Fruit fly (Drosophila melanogaster): ENCODE measurements around the gene CG31103.

The CG31103 gene

DNA sequence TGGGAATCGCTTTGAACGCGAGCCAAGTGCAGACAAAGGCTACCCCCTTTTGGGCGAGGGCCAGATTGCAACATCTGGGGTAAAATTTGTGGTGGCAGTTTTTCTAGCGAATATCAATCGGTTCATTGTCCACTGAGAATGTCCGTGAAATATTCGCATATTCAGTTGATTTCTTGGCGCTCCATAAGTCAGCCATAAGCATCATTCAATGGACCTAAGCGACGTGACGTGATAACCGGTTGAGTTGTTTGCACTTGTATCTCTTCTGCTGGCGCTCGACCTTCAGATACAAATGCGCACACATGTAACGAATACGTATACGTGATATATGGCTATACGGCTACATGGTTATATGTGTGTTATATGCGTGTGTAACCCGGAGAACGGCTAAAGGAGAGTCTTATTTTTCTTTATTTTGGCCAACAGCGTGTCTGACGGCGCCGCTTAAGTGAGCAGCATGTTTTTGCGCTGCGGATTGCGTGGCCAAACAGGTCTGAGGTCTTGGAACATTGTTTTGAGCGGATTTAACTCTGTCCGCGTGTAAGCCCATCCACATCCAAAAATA, 13.6 kb upstream of the CG31103 start:
- TF ChIP-seq CG8478 (optimal IDR thresholded peaks at IDR 0.05) (no peak), CTCF (optimal IDR thresholded peaks at IDR 0.05) (no peak)

DNA sequence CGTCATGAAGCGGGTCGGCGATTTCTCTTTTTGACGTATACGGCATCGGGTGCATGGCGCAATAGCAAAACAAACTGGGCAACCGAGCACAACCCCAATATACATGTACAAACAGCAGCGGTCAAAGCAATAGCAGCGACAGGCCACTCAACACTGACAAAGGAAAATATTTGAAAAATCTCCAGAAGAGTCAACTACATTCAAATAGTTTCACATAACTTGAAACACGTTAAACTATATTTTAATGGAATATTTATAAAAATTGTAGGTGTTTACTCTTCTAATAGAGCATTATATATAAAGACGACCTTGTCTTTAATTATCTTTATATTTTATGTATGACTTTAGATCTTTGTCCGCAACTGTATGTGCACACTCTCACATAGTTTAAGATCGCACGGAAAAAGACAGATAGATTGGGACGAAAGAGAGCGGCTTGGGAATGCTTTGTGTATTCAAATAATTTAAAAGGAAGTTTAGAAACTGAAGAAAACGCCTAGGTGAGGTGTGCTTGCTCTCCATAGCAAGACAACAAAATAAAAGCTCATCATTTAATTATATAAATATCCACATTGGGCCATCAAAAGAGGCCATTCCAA, 11.6 kb upstream of the CG31103 start:
- TF ChIP-seq CTCF (optimal IDR thresholded peaks at IDR 0.05) (no peak), CG8478 (optimal IDR thresholded peaks at IDR 0.05) (no peak)

DNA sequence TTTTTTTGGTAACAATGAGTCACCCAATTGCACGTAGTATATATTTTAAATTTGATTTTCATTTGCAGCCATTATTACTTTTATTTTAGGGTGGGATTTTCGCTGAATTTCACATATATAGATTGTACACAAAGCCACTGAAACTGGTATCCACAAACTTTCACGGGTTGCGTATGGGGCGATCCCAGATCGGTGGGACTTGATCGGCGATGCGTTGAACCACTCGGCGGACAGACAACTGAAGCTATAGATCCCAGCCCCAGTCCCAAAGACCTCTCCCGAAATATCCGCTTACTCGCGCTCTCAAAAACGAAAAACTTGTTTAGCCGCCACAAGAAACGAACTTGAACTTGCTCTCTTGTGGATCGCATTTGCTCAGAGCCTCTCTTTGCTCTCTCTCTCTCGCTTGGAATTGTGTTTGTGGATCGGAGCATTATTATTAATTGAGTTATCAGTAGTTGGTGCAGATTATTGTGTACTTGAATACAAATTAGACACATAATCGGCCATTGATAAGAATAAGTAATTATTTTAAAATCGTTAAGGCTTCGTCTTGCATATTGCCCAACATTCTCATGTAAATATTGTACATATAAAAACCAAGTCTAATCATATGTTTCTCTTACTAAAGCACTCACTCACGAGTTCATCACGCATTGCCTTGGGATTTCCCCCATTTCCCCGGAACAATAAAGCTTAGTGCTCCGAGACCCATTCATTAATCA, 10.9 kb upstream of the CG31103 start, which contains the start of gene Cad96Ca:
Gene Cad96Ca, minus strand, starts transcription at position 242 of the 725 bp plus-strand sequence.
- no peak for TF ChIP-seq CG8478 (optimal IDR thresholded peaks at IDR 0.05)
- TF ChIP-seq CTCF (optimal IDR thresholded peaks at IDR 0.05), result no peak

DNA sequence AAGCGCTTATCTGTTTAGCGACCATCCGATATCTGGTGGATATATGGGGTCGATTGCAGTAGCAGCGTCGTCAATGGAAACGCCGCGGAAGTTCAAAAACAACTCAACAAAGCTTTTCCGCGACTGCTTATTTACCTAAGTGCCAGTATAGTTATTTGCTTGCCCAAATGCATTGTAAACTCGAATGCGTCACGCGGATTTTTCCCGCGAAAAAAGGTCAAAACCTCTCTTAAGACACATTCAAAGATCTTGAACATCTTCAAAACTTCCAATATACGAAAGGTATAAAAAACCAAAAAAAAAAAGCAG, 10.4 kb upstream of the CG31103 start:
- TF ChIP-seq CTCF (optimal IDR thresholded peaks at IDR 0.05) (no peak), CG8478 (optimal IDR thresholded peaks at IDR 0.05) (no peak)

DNA sequence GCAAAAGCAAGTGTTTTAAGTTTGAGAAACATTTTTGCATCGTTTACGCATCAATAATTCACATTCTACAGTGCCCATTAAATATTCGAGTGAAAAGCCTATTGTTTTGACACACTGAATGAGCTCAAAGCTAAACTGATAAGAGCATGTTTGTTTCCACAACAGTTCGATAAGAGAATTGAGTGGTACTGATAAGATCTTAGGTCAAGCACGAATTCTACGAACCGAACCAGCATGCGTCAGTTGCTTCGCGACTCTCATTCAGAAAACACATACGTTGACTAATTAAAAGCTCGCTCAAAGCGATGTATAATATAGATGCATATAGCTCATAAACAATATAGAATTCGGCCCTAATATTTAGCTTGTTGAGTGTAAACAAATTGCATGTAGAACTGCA, 9.9 kb upstream of the CG31103 start:
- no peak for TF ChIP-seq CG8478 (optimal IDR thresholded peaks at IDR 0.05)
- TF ChIP-seq CTCF (optimal IDR thresholded peaks at IDR 0.05), result no peak

DNA sequence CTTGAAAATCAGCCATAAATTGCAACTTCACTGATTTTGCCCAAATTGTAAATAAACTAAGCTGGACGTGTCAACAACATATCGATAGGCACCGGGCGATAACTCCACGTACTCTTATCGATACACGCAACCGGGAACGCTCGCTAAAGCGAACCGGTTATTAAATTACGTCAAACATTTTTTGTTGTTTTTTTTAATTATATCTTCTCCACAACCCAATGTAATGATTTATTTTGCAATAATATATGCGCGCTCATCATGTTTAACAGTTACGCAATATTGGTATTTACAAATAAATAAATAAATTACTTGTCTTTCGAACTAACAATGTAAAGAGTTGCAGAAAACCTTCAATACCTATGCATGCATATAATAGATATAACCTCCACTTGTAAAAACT, 4.0 kb upstream of the CG31103 start, which contains the start of gene Saysd1:
Gene Saysd1, minus strand, starts transcription at position 66 of the 400 bp plus-strand sequence.
- no peak for TF ChIP-seq CTCF (optimal IDR thresholded peaks at IDR 0.05)
- TF ChIP-seq CG8478 (optimal IDR thresholded peaks at IDR 0.05), result no peak

DNA sequence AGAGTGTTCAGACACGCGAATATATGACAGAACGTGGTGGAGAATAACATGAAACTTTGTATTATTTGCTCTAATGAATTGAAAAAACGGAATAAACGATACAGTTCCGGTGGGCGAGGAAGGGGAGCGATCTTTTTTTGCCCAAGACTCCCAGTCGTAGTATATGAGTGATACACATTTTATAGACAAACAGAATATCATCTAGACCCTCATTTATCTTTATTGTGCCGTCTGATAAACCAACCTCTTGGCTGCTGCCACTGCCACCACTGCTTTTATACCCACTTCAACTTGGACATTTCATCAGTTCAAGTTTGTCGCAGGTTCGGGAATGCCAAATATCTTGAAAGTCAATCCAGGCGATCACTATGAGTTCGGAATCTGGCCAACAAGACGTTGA, 3.1 kb upstream of the CG31103 start, which contains the start of gene CG31106:
Gene CG31106, plus strand, starts transcription at position 301 of the 400 bp plus-strand sequence.
- no peak for TF ChIP-seq CTCF (optimal IDR thresholded peaks at IDR 0.05)
- no peak for TF ChIP-seq CG8478 (optimal IDR thresholded peaks at IDR 0.05)

DNA sequence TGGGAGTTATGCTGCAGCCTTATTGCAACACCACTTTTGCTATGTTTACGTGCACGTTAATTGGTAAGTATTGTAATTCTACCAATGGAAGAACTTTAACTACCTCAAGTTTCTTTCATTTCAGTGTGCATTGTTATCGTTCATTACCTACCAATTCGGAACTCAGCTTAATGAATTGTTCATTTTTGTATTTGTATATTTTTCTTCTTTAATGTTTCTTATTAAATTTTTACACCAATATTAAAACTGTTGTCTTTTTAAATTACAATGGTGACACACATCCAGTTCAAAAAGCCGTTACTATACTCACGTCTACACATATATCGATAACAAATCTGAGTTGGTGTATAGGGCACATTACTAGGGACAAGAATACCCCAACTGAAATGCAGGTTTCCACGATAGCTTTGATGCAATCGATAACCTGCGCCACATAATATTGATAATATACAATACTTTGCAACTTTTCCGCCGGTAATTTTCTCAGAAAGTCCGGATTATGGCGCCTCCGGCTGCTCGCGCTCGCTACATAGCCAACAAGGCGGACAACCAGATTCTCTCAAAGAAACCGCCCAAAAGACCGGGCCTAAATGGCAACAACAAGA, 2.2 kb downstream of the CG31103 start, which contains the start of gene Alg9:
Gene Alg9, plus strand, starts transcription at position 387 of the 605 bp plus-strand sequence.
- TF ChIP-seq CG8478 (optimal IDR thresholded peaks at IDR 0.05), result no peak
- peak in 1 of 2 experiments; percentile 2 for TF ChIP-seq CTCF (optimal IDR thresholded peaks at IDR 0.05)

DNA sequence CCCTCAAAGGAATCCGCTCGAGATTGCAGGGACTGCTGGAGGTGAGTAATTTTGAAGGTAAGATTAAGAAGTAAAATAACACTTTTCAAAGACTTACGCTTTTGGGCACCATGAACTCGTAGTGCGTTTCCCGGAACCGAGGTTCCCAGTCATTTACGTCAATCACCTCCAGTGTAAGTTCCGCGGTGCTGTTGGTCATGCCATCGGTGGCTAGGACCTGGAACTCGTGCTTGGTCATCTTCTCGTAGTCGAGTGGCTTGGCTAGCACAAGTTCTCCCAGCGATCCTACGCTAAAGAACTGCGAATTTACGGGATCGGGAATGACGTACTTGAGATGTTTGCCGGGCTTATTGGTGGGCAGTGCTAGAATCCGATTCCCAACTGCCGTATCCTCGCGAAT, 6.4 kb downstream of the CG31103 start:
- no peak for TF ChIP-seq CG8478 (optimal IDR thresholded peaks at IDR 0.05)
- TF ChIP-seq CTCF (optimal IDR thresholded peaks at IDR 0.05), result no peak

DNA sequence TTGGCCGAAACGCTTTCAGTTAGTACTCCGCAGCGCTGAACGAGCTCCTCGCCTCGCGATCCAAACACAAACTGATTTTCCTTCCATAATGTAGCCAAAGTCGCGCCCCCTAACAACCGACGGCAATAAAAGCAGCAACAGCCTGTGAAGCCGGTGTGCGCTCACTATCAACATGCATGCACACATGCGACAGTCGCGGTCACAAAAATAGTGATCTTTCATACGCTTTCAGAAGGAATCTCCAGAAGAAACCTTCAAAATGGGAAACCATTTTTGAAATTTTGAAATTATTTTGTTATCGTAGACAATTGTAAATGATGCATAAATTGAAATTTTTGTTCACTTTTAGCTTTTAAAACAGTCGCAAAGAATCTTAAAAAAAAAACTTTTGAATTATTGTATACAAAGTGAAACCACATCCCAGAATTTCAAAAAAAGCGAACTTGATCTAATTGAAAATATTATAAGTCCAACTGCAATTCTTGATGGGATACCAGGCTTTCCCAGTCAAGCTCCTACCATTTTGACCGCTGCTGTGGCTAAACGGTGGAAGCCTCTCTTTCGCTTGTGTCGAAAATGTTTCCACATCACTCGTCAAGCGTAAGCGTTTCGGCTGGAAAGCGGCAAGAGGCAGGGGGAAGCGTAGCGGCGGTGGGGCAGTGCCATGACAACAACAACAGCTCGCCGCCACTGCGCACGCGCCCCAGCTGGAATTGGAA, 13.3 kb downstream of the CG31103 start, which contains the start of gene Cad96Cb:
Gene Cad96Cb, minus strand, starts transcription at position 51 of the 719 bp plus-strand sequence.
- no peak for TF ChIP-seq CTCF (optimal IDR thresholded peaks at IDR 0.05)
- no peak for TF ChIP-seq CG8478 (optimal IDR thresholded peaks at IDR 0.05)

dm6 chr3R:25235362-25235761, 16.2 kb downstream of the CG31103 start, which contains the start of gene Sil1:
Sil1 (minus strand) TSS chr3R:25235529.
- peak in 1 of 2 experiments; percentile 8 for TF ChIP-seq CTCF (optimal IDR thresholded peaks at IDR 0.05)
- no peak for TF ChIP-seq CG8478 (optimal IDR thresholded peaks at IDR 0.05)

DNA sequence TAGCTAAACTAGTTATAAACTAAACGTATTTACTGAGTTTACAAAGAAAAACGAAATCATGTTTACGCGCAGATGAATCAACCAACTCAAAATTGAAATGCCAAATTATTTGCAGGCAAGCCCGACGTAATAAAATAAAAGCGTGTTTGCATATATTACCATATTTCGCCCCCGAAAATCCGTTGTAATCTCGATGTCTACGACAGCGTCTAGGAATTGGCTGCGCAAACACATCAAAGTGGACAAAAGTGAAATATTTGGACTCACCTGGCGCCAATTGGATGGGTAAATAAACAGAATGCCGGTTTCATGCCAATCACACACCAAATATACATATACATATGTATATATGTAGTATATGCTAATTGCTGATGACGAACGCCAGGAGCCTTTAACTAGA, 17.0 kb downstream of the CG31103 start:
- TF ChIP-seq CG8478 (optimal IDR thresholded peaks at IDR 0.05) (no peak), CTCF (optimal IDR thresholded peaks at IDR 0.05) (no peak)

DNA sequence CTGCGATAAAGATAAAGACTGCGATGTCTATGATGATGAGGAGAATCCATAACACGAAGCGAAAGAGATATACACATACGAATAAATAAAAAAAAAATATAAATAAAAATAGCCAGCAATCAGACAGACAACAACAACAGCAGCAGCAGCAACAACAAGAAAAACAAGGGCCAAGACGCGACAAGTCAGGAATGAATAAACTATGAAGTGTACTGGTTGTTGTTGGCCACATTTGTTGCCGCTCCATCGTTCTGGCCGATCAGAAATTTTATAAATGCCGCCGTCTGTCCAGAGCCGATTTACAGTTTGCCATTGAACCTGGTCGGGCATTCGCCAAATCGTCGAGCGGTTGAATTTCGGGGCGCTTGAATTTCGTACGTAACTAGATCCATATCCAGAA, 18.2 kb downstream of the CG31103 start, which contains the start of gene Jhbp7:
Gene Jhbp7, plus strand, starts transcription at position 301 of the 400 bp plus-strand sequence.
- no peak for TF ChIP-seq CG8478 (optimal IDR thresholded peaks at IDR 0.05)
- no peak for TF ChIP-seq CTCF (optimal IDR thresholded peaks at IDR 0.05)

DNA sequence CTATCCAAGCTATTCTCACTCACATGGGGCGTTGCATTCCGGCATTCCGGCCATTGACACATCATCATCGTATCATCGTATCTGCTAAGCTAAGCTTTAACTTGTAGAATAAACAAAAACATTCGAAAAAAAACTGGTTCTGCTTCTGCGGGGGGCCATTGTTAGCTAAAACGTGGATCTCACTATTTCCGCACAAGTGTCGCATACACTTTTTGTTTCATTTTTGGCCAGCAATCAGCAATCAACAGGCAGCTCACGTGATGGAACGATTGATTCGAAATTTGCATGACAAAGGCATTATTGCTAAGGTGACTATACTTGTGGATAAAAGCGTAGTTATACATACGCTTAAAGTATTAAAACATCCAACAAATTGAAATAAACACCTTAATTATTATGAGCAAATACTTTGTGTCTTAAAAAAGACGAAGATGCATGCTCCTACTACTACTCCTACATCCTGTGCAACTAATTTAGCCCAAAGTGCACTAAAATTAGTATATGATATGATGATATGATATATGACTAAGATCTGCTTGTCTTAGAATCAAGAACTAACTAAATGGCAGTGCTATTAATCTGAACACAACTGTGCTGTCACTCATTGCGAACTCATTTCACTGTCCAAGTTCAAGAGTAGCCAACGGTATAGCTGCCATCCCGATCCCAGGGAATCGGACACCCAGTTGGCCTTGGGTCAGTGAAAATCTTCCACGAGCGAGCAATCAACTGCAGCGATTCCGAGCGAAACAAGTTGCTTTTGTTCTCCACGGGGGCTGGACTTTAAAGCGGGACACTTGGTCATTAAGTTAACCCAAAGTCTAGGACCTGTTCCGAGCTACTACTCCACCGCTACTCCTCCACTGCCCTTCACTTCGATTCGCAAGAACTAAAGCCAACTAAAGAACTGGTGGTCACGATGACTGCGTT, 19.9 kb downstream of the CG31103 start:
- TF ChIP-seq CTCF (optimal IDR thresholded peaks at IDR 0.05) (no peak), CG8478 (optimal IDR thresholded peaks at IDR 0.05) (no peak)

All from S2 (cell line).